Worm (Caenorhabditis elegans) whole organism, L3 larva: Measurements from ENCODE around the gene fbxb-107.
A peak's percentile ranks its signal among the peaks of the same experiment; 100 is the strongest.

Source experiments
- aly-2 ChIP-seq: fragments of 150-350 bp; optimal IDR thresholded peaks from 2 replicates; lab custom pipeline; 2014; ENCODE audit warnings: missing biosample characterization, missing genetic modification characterization
- ceh-16 ChIP-seq: sonication (generic microtip); optimal IDR thresholded peaks from 2 replicates; lab custom pipeline; 2017; ENCODE audit warnings: missing biosample characterization, missing genetic modification characterization
- ceh-82 ChIP-seq: fragments of 150-350 bp; optimal IDR thresholded peaks from 2 replicates; lab custom pipeline; 2014; ENCODE audit warnings: missing biosample characterization, missing genetic modification characterization
- ceh-9 ChIP-seq: sonication (generic microtip); optimal IDR thresholded peaks from 2 replicates; lab custom pipeline; 2018; ENCODE audit warnings: missing biosample characterization, missing genetic modification characterization
- daf-12 ChIP-seq: fragments of 150-350 bp; optimal IDR thresholded peaks from 2 replicates; lab custom pipeline; 2014; ENCODE audit warnings: missing biosample characterization, missing genetic modification reagents, missing genetic modification characterization
- egl-5 ChIP-seq: fragments of 150-350 bp; optimal IDR thresholded peaks from 2 replicates; lab custom pipeline; 2017; ENCODE audit warnings: missing biosample characterization, missing genetic modification reagents, missing genetic modification characterization, inconsistent platforms
- elt-1 ChIP-seq: fragments of 150-350 bp; optimal IDR thresholded peaks from 2 replicates; lab custom pipeline; 2014; ENCODE audit warnings: missing biosample characterization, missing genetic modification characterization
- elt-2 ChIP-seq: sonication (generic microtip); optimal IDR thresholded peaks from 2 replicates; lab custom pipeline; 2016; ENCODE audit warnings: missing genetic modification reagents, mild to moderate bottlenecking, missing genetic modification characterization, missing compliant biosample characterization
- elt-3 ChIP-seq, 3 experiments: fragments of 150-350 bp in 1 of 3; sonication (generic microtip) in 2 of 3; optimal IDR thresholded peaks; 2 replicates in 2 of 3; 4 replicates in 1 of 3; lab custom pipeline; 2014 to 2017; ENCODE audit warnings: missing biosample characterization in 3 of 3, missing genetic modification characterization in 3 of 3
- eor-1 ChIP-seq, 2 experiments: fragments of 150-350 bp; optimal IDR thresholded peaks; 2 replicates each; lab custom pipeline; 2014 to 2018; ENCODE audit warnings: missing biosample characterization in 2 of 2, missing genetic modification characterization in 2 of 2
- fkh-2 ChIP-seq: fragments of 150-350 bp; optimal IDR thresholded peaks from 2 replicates; lab custom pipeline; 2014; ENCODE audit warnings: missing biosample characterization, missing genetic modification reagents, missing genetic modification characterization
- fos-1 ChIP-seq: fragments of 150-350 bp; optimal IDR thresholded peaks from 2 replicates; lab custom pipeline; 2014; ENCODE audit warnings: missing biosample characterization, missing genetic modification characterization
- jun-1 ChIP-seq: fragments of 150-350 bp; optimal IDR thresholded peaks from 2 replicates; lab custom pipeline; 2014; ENCODE audit warnings: missing biosample characterization, missing genetic modification reagents, missing genetic modification characterization
- lin-15B ChIP-seq: fragments of 150-350 bp; optimal IDR thresholded peaks from 2 replicates; lab custom pipeline; 2014; ENCODE audit warnings: missing biosample characterization, missing genetic modification characterization
- lin-39 ChIP-seq: fragments of 150-350 bp; optimal IDR thresholded peaks from 2 replicates; lab custom pipeline; 2018; ENCODE audit warnings: missing biosample characterization, missing genetic modification reagents, missing genetic modification characterization
- lsy-12 ChIP-seq: sonication (generic microtip); optimal IDR thresholded peaks from 2 replicates; lab custom pipeline; 2016; ENCODE audit warnings: mild to moderate bottlenecking, missing genetic modification characterization, missing compliant biosample characterization
- mml-1 ChIP-seq: fragments of 150-350 bp; sonication (generic microtip); optimal IDR thresholded peaks from 3 replicates; lab custom pipeline; 2014; ENCODE audit warnings: missing biosample characterization, missing genetic modification characterization
- nfya-1 ChIP-seq: sonication (generic microtip); optimal IDR thresholded peaks from 2 replicates; lab custom pipeline; 2017; ENCODE audit warnings: missing genetic modification characterization, mild to moderate bottlenecking, missing compliant biosample characterization, antibody characterized with exemption, moderate library complexity; ENCODE audit not compliant: insufficient read depth
- nhr-23 ChIP-seq: fragments of 150-350 bp; optimal IDR thresholded peaks from 2 replicates; lab custom pipeline; 2014; ENCODE audit warnings: missing biosample characterization, missing genetic modification reagents, missing genetic modification characterization
- nhr-237 ChIP-seq: fragments of 150-350 bp; optimal IDR thresholded peaks from 2 replicates; lab custom pipeline; 2014; ENCODE audit warnings: missing biosample characterization, missing genetic modification characterization
- nhr-25 ChIP-seq: sonication (generic microtip); optimal IDR thresholded peaks from 2 replicates; lab custom pipeline; 2017; ENCODE audit warnings: missing biosample characterization, missing genetic modification characterization
- nhr-43 ChIP-seq: sonication (generic microtip); optimal IDR thresholded peaks from 2 replicates; lab custom pipeline; 2016; ENCODE audit warnings: mild to moderate bottlenecking, missing genetic modification characterization, missing compliant biosample characterization; ENCODE audit not compliant: poor library complexity, severe bottlenecking
- nhr-67 ChIP-seq: fragments of 150-350 bp; optimal IDR thresholded peaks from 2 replicates; lab custom pipeline; 2014; ENCODE audit warnings: missing biosample characterization, missing genetic modification characterization
- nhr-76 ChIP-seq: fragments of 150-350 bp; sonication (generic microtip); optimal IDR thresholded peaks from 5 replicates; lab custom pipeline; 2014; ENCODE audit warnings: missing biosample characterization, missing genetic modification characterization
- pha-4 ChIP-seq: fragments of 150-350 bp; optimal IDR thresholded peaks from 2 replicates; lab custom pipeline; 2014; ENCODE audit warnings: missing biosample characterization, missing genetic modification reagents, missing genetic modification characterization
- pqm-1 ChIP-seq: fragments of 150-350 bp; optimal IDR thresholded peaks from 2 replicates; lab custom pipeline; 2017; ENCODE audit warnings: missing biosample characterization, missing genetic modification characterization, inconsistent platforms
- sea-2 ChIP-seq: fragments of 150-350 bp; sonication (generic microtip); optimal IDR thresholded peaks from 4 replicates; lab custom pipeline; 2014; ENCODE audit warnings: missing biosample characterization, missing genetic modification reagents, missing genetic modification characterization
- skn-1 ChIP-seq: fragments of 150-350 bp; optimal IDR thresholded peaks from 2 replicates; lab custom pipeline; 2014; ENCODE audit warnings: missing biosample characterization, missing genetic modification characterization
- unc-39 ChIP-seq: sonication (generic microtip); optimal IDR thresholded peaks from 4 replicates; lab custom pipeline; 2017; ENCODE audit warnings: missing biosample characterization, missing genetic modification characterization
- zag-1 ChIP-seq: fragments of 150-350 bp; optimal IDR thresholded peaks from 2 replicates; lab custom pipeline; 2014; ENCODE audit warnings: missing biosample characterization, missing genetic modification characterization

Gene fbxb-107

ce11 chrII:2801764-2802163 lies 43.2 kb downstream of the fbxb-107 start:
- TF ChIP-seq mml-1 (tag; lab: Kevin White, UChicago): no peak
- no peak for TF ChIP-seq zag-1
- TF ChIP-seq lsy-12 (tag; lab: Kevin White, UChicago): no peak
- TF ChIP-seq ceh-82 (tag; lab: Kevin White, UChicago): no peak
- TF ChIP-seq jun-1 (tag; lab: Kevin White, UChicago): no peak
- TF ChIP-seq nfya-1: no peak
- no peak for TF ChIP-seq nhr-237 (tag; lab: Kevin White, UChicago)
- no peak for TF ChIP-seq fos-1 (tag; lab: Kevin White, UChicago)
- TF ChIP-seq nhr-67 (tag; lab: Kevin White, UChicago): no peak
- TF ChIP-seq skn-1 (tag; lab: Kevin White, UChicago): no peak
- no peak for TF ChIP-seq sea-2 (GFP tag; lab: Kevin White, UChicago)
- no peak for TF ChIP-seq pha-4 (tag; lab: Kevin White, UChicago)
- no peak for TF ChIP-seq aly-2 (tag; lab: Kevin White, UChicago)

- TF ChIP-seq elt-2 (tag; lab: Kevin White, UChicago): peak; percentile 89
- peak; percentile 64 for TF ChIP-seq pqm-1 (tag; lab: Kevin White, UChicago)
- peak; percentile 18 for TF ChIP-seq nhr-25 (tag; lab: Kevin White, UChicago)
- TF ChIP-seq aly-2 (tag; lab: Kevin White, UChicago): no peak
- TF ChIP-seq nhr-67 (tag; lab: Kevin White, UChicago): no peak
- TF ChIP-seq ceh-16 (tag; lab: Kevin White, UChicago): no peak
- no peak for TF ChIP-seq ceh-9 (tag; lab: Kevin White, UChicago)
- TF ChIP-seq nhr-43: peak; percentile 15
- TF ChIP-seq elt-3 (tag; optimal IDR thresholded peaks at IDR 0.05; lab: Kevin White, UChicago): peak in 1 of 3 experiments; percentile 30
- peak; percentile 37 for TF ChIP-seq mml-1 (tag; lab: Kevin White, UChicago)
These were observed 44.4 kb downstream of the fbxb-107 start for ce11 chrII:2802804-2803586.

- TF ChIP-seq egl-5 (tag; lab: Kevin White, UChicago) (no peak), pha-4 (tag; lab: Kevin White, UChicago) (peak; percentile 63), lin-39 (tag; lab: Kevin White, UChicago) (no peak), nhr-76 (tag; lab: Kevin White, UChicago) (no peak), nfya-1 (peak; percentile 67), lin-15B (tag; lab: Kevin White, UChicago) (peak; percentile 4), eor-1 (tag; optimal IDR thresholded peaks at IDR 0.05; lab: Kevin White, UChicago) (no peak)
These were observed 45.7 kb downstream of the fbxb-107 start for ce11 chrII:2804245-2804644.

ce11 chrII:2804949-2805348 lies 46.4 kb downstream of the fbxb-107 start:
- TF ChIP-seq eor-1 (tag; optimal IDR thresholded peaks at IDR 0.05; lab: Kevin White, UChicago) (no peak), pha-4 (tag; lab: Kevin White, UChicago) (peak; percentile 42), elt-2 (tag; lab: Kevin White, UChicago) (peak; percentile 8), elt-1 (tag; lab: Kevin White, UChicago) (no peak)

ce11 chrII:2805566-2805965 lies 47.0 kb downstream of the fbxb-107 start:
- TF ChIP-seq unc-39 (tag; lab: Kevin White, UChicago) (no peak), elt-2 (tag; lab: Kevin White, UChicago) (no peak), elt-3 (tag; optimal IDR thresholded peaks at IDR 0.05; lab: Kevin White, UChicago) (peak in 1 of 3 experiments; percentile 64), jun-1 (tag; lab: Kevin White, UChicago) (no peak), nhr-25 (tag; lab: Kevin White, UChicago) (no peak), nhr-23 (tag; lab: Kevin White, UChicago) (peak; percentile 33), ceh-82 (tag; lab: Kevin White, UChicago) (no peak), fkh-2 (tag; lab: Kevin White, UChicago) (no peak), daf-12 (no peak)
- TF ChIP-seq, all 47 proteins: peak for 2
